Worm (Caenorhabditis elegans) whole organism, early embryonic: ENCODE results near the gene glb-6.

ENCODE experiments used
- B0310.2 ChIP-seq: sonication (generic microtip); optimal IDR thresholded peaks from 2 replicates; lab custom pipeline; 2016; ENCODE audit warnings: mild to moderate bottlenecking, missing genetic modification characterization, missing compliant biosample characterization
- F13C5.2 ChIP-seq: sonication (generic microtip); optimal IDR thresholded peaks from 2 replicates; lab custom pipeline; 2017; ENCODE audit warnings: mild to moderate bottlenecking, missing genetic modification characterization, inconsistent platforms, missing compliant biosample characterization
- aly-1 ChIP-seq: sonication (generic microtip); optimal IDR thresholded peaks from 2 replicates; lab custom pipeline; 2016; ENCODE audit warnings: missing genetic modification characterization, missing compliant biosample characterization
- ama-1 ChIP-seq: fragments of 150-350 bp; optimal IDR thresholded peaks from 2 replicates; lab custom pipeline; 2014
- ceh-13 ChIP-seq: fragments of 200-800 bp; sonication (Bioruptor generic); optimal IDR thresholded peaks from 2 replicates; lab custom pipeline; 2018; ENCODE audit warnings: mild to moderate bottlenecking, missing genetic modification characterization, missing compliant biosample characterization
- ceh-36 ChIP-seq: sonication (generic microtip); optimal IDR thresholded peaks from 2 replicates; lab custom pipeline; 2016; ENCODE audit warnings: missing genetic modification characterization, inconsistent platforms, missing compliant biosample characterization
- hmbx-1 ChIP-seq: sonication (generic microtip); optimal IDR thresholded peaks from 2 replicates; lab custom pipeline; 2016; ENCODE audit warnings: mild to moderate bottlenecking, missing genetic modification characterization, missing compliant biosample characterization
- pes-1 ChIP-seq: fragments of 200-800 bp; sonication (Bioruptor generic); IDR thresholded peaks from 2 replicates; pipeline ENCODE4 v1.3.6; 2022; ENCODE audit warnings: missing genetic modification reagents, missing genetic modification characterization, missing compliant biosample characterization
- sea-1 ChIP-seq: fragments of 200-800 bp; sonication (Bioruptor generic); conservative IDR thresholded peaks from 2 replicates; pipeline ENCODE4 v1.3.6; 2022; ENCODE audit warnings: missing genetic modification characterization, missing compliant biosample characterization
- tbx-11 ChIP-seq: fragments of 200-800 bp; sonication (Bioruptor generic); IDR thresholded peaks from 2 replicates; pipeline ENCODE4 v1.3.6; 2022; ENCODE audit warnings: missing genetic modification characterization, missing compliant biosample characterization
- tbx-37 ChIP-seq: fragments of 200-800 bp; sonication (Bioruptor generic); conservative IDR thresholded peaks from 2 replicates; pipeline ENCODE4 v1.3.6; 2022; ENCODE audit warnings: missing genetic modification reagents, missing genetic modification characterization, missing compliant biosample characterization

DNA sequence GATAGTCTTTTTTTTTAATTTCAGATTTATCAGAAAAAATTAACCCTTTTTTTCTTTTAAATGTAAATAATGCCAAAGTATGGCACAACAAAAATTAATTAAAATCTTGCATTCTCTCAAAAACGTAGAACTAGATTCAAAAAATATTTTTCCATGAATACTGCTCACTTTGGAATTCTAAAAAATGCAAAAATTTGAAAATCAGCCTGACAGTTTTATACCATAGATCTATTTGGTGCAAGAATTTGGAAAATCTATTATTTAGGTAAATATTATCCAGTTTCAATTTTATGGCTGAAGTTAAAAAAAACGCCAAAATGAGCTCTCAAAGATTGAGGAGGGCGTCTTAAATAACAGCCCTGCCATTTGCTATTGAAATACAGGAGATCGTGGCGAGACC, 9.3 kb upstream of the glb-6 start:
- no peak for TF ChIP-seq hmbx-1 (tag; lab: Kevin White, UChicago)
- TF ChIP-seq ama-1 (lab: Kevin White, UChicago): no peak
- no peak for TF ChIP-seq F13C5.2 (tag; lab: Kevin White, UChicago)
- TF ChIP-seq pes-1 (GFP tag; lab: Robert Waterston, UW): no peak
- TF ChIP-seq aly-1 (tag; lab: Kevin White, UChicago): no peak
- TF ChIP-seq sea-1 (GFP tag; lab: Robert Waterston, UW): no peak
- TF ChIP-seq tbx-11 (GFP tag; lab: Robert Waterston, UW): no peak
- TF ChIP-seq tbx-37 (GFP tag; lab: Robert Waterston, UW): no peak
- no peak for TF ChIP-seq ceh-13
- TF ChIP-seq B0310.2 (tag; lab: Kevin White, UChicago): no peak
- no peak for TF ChIP-seq ceh-36
